1 fruit fly cellular context compared by ENCODE assay signal in genomic region chr3R:19211778-19212177, dm6.
A peak's percentile ranks its signal among the peaks of the same experiment; 100 is the strongest.
TF ChIP-seq lines count a peak whose summit lies in the region.

cry (plus strand) TSS chr3R:19212154.

TF ChIP-seq in whole organism, embryonic, 481 proteins besides CTCF, POLR2A, EP300 and RAD21 (continued from another document):
- peak; percentile 30; the same call in 1 of the 2 replicates for TF ChIP-seq CG10366 (GFP tag; IDR thresholded peaks at IDR 0.05; lab: Robert Waterston, UW)
- peak; percentile 73 for TF ChIP-seq Drgx (GFP tag; IDR thresholded peaks at IDR 0.05; lab: Robert Waterston, UW)
- TF ChIP-seq dmrt99B (tag; optimal IDR thresholded peaks at IDR 0.05; lab: Kevin White, UChicago): peak; percentile 80
- TF ChIP-seq nerfin-2 (GFP tag; IDR thresholded peaks at IDR 0.05; lab: Robert Waterston, UW; ENCODE audit: partially characterized antibody): no peak
- no peak for TF ChIP-seq CG12236 (GFP tag; optimal IDR thresholded peaks at IDR 0.05; lab: Kevin White, UChicago)
- peak; percentile 46 for TF ChIP-seq gcm (GFP tag; optimal IDR thresholded peaks at IDR 0.05; lab: Kevin White, UChicago)
- peak; percentile 48; the same call in 1 of the 2 replicates for TF ChIP-seq Ada2b (GFP tag; IDR thresholded peaks at IDR 0.05; lab: Robert Waterston, UW)
- TF ChIP-seq Hr78 (GFP tag; optimal IDR thresholded peaks at IDR 0.05; lab: Kevin White, UChicago): peak in 1 of 2 experiments; percentile 27
- TF ChIP-seq MTF-1 (GFP tag; optimal IDR thresholded peaks at IDR 0.05; lab: Kevin White, UChicago; ENCODE audit: borderline replicate concordance): no peak
- TF ChIP-seq esg (GFP tag; conservative IDR thresholded peaks at IDR 0.05; lab: Robert Waterston, UW): no peak; the same call in 1 of the 2 replicates
- no peak for TF ChIP-seq jumu (GFP tag; optimal IDR thresholded peaks at IDR 0.05; lab: Kevin White, UChicago)
- peak; percentile 3 for TF ChIP-seq Nf-YB (GFP tag; optimal IDR thresholded peaks at IDR 0.05; lab: Kevin White, UChicago)
- TF ChIP-seq sisA (GFP tag; IDR thresholded peaks at IDR 0.05; lab: Robert Waterston, UW): peak; percentile 41; the same call in 1 of the 2 replicates
- no peak for TF ChIP-seq CG4617 (GFP tag; optimal IDR thresholded peaks at IDR 0.05; lab: Kevin White, UChicago; ENCODE audit: borderline replicate concordance)
- no peak for TF ChIP-seq CG43689 (GFP tag; IDR thresholded peaks at IDR 0.05; lab: Robert Waterston, UW)
- peak; percentile 32 for TF ChIP-seq CG18599 (GFP tag; optimal IDR thresholded peaks at IDR 0.05; lab: Kevin White, UChicago)
- peak in 1 of 2 experiments; percentile 9 for TF ChIP-seq Pdp1 (GFP tag; optimal IDR thresholded peaks at IDR 0.05; lab: Kevin White, UChicago)
- TF ChIP-seq jigr1 (GFP tag; IDR thresholded peaks at IDR 0.05; lab: Robert Waterston, UW): no peak
- TF ChIP-seq CG12942 (GFP tag; optimal IDR thresholded peaks at IDR 0.05; lab: Kevin White, UChicago): peak; percentile 2
- peak; percentile 81 to 87 for TF ChIP-seq bsh (GFP tag; optimal IDR thresholded peaks at IDR 0.05; lab: Kevin White, UChicago)
- TF ChIP-seq eyg (GFP tag; optimal IDR thresholded peaks at IDR 0.05; lab: Kevin White, UChicago): no peak
- no peak for TF ChIP-seq Camta (GFP tag; optimal IDR thresholded peaks at IDR 0.05; lab: Kevin White, UChicago)
- peak; percentile 42 for TF ChIP-seq Chrac-16 (GFP tag; optimal IDR thresholded peaks at IDR 0.05; lab: Kevin White, UChicago)
- TF ChIP-seq CG14710 (tag; optimal IDR thresholded peaks at IDR 0.05; lab: Kevin White, UChicago): peak; percentile 64
- TF ChIP-seq CG12299 (tag; optimal IDR thresholded peaks at IDR 0.05; lab: Kevin White, UChicago): no peak
- TF ChIP-seq Dek (tag; optimal IDR thresholded peaks at IDR 0.05; lab: Kevin White, UChicago): no peak
- peak; percentile 59 for TF ChIP-seq PHDP (tag; optimal IDR thresholded peaks at IDR 0.05; lab: Kevin White, UChicago)
- peak; percentile 13 for TF ChIP-seq CG12071 (GFP tag; optimal IDR thresholded peaks at IDR 0.05; lab: Kevin White, UChicago)
- peak; percentile 81 for TF ChIP-seq CG2712 (tag; optimal IDR thresholded peaks at IDR 0.05; lab: Kevin White, UChicago)
- peak in 1 of 3 experiments; percentile 78 for TF ChIP-seq lola (GFP tag; optimal IDR thresholded peaks at IDR 0.05; lab: Kevin White, UChicago)
- TF ChIP-seq her (GFP tag; optimal IDR thresholded peaks at IDR 0.05; lab: Kevin White, UChicago): no peak
- TF ChIP-seq CG17361 (GFP tag; IDR thresholded peaks at IDR 0.05; lab: Robert Waterston, UW): peak; percentile 82
- TF ChIP-seq ATbp (GFP tag; optimal IDR thresholded peaks at IDR 0.05; lab: Kevin White, UChicago): peak; percentile 52
- TF ChIP-seq org-1 (GFP tag; optimal IDR thresholded peaks at IDR 0.05; lab: Kevin White, UChicago): peak; percentile 26
- TF ChIP-seq Gsc (GFP tag; IDR thresholded peaks at IDR 0.05; lab: Robert Waterston, UW): no peak
- TF ChIP-seq CG7745 (tag; optimal IDR thresholded peaks at IDR 0.05; lab: Kevin White, UChicago): no peak
- TF ChIP-seq CG34224 (GFP tag; IDR thresholded peaks at IDR 0.05; lab: Robert Waterston, UW; ENCODE audit: partially characterized antibody): no peak
- no peak for TF ChIP-seq CG5180 (GFP tag; optimal IDR thresholded peaks at IDR 0.05; lab: Kevin White, UChicago)
